Fruit fly (Drosophila melanogaster) whole organism, embryonic: ENCODE results near the gene CG11617.
A peak's percentile ranks its signal among the peaks of the same experiment; 100 is the strongest.

Experiments
- CG10267 ChIP-seq: fragments of 200-800 bp; sonication (Bioruptor generic); optimal IDR thresholded peaks from 2 replicates; lab custom pipeline; 2018; ENCODE audit warnings: missing biosample characterization, mild to moderate bottlenecking, missing genetic modification characterization, moderate library complexity
- CG11085 ChIP-seq: fragments of 200-800 bp; sonication (Bioruptor generic); IDR thresholded peaks from 2 replicates; pipeline ENCODE4 v1.3.6; 2022; ENCODE audit warnings: missing biosample characterization, missing genetic modification characterization
- CG11247 ChIP-seq: fragments of 200-800 bp; sonication (Bioruptor generic); IDR thresholded peaks from 2 replicates; pipeline ENCODE4 v1.3.6; 2022; ENCODE audit warnings: missing biosample characterization, missing genetic modification characterization
- CG11504 ChIP-seq: fragments of 200-800 bp; sonication (Bioruptor generic); optimal IDR thresholded peaks from 3 replicates; lab custom pipeline; 2019; ENCODE audit warnings: missing biosample characterization, mild to moderate bottlenecking, missing genetic modification characterization, moderate library complexity
- CG12219 ChIP-seq: fragments of 200-800 bp; sonication (Bioruptor generic); optimal IDR thresholded peaks from 3 replicates; lab custom pipeline; 2018; ENCODE audit warnings: missing biosample characterization, mild to moderate bottlenecking, missing genetic modification characterization
- CG1233 ChIP-seq: fragments of 200-800 bp; sonication (Bioruptor generic); optimal IDR thresholded peaks from 4 replicates; lab custom pipeline; 2018; ENCODE audit warnings: missing biosample characterization, mild to moderate bottlenecking, missing genetic modification characterization
- CG14050 ChIP-seq: fragments of 200-800 bp; sonication (Bioruptor generic); IDR thresholded peaks from 3 replicates; pipeline ENCODE4 v1.3.6; 2022; ENCODE audit warnings: missing biosample characterization, missing genetic modification characterization
- CG15011 ChIP-seq: fragments of 200-800 bp; sonication (Bioruptor generic); optimal IDR thresholded peaks from 3 replicates; lab custom pipeline; 2018; ENCODE audit warnings: missing biosample characterization, mild to moderate bottlenecking, missing genetic modification characterization
- CG1603 ChIP-seq: fragments of 200-800 bp; sonication (Bioruptor generic); optimal IDR thresholded peaks from 2 replicates; lab custom pipeline; 2019; ENCODE audit warnings: missing biosample characterization, mild to moderate bottlenecking, missing genetic modification characterization, moderate library complexity
- CG16815 ChIP-seq: fragments of 200-800 bp; sonication (Bioruptor generic); optimal IDR thresholded peaks from 3 replicates; lab custom pipeline; 2017; ENCODE audit warnings: missing biosample characterization, mild to moderate bottlenecking, missing genetic modification characterization
- CG16863 ChIP-seq: fragments of 200-800 bp; sonication (Bioruptor generic); optimal IDR thresholded peaks from 3 replicates; lab custom pipeline; 2016; ENCODE audit warnings: missing biosample characterization, missing genetic modification characterization
- CG17359 ChIP-seq: fragments of 200-800 bp; sonication (Bioruptor generic); optimal IDR thresholded peaks from 3 replicates; lab custom pipeline; 2018; ENCODE audit warnings: missing biosample characterization, mild to moderate bottlenecking, missing genetic modification characterization, moderate library complexity
- CG18262 ChIP-seq: fragments of 200-800 bp; optimal IDR thresholded peaks from 3 replicates; lab custom pipeline; 2019; ENCODE audit warnings: missing biosample characterization, mild to moderate bottlenecking, missing genetic modification characterization, moderate library complexity
- CG30020 ChIP-seq: fragments of 200-800 bp; optimal IDR thresholded peaks from 2 replicates; lab custom pipeline; 2019; ENCODE audit warnings: missing biosample characterization, mild to moderate bottlenecking, missing genetic modification characterization, moderate library complexity
- CG31365 ChIP-seq: fragments of 200-800 bp; sonication (Bioruptor generic); optimal IDR thresholded peaks from 2 replicates; lab custom pipeline; 2018; ENCODE audit warnings: missing biosample characterization, mild to moderate bottlenecking, missing genetic modification characterization
- CG3163 ChIP-seq: fragments of 200-800 bp; sonication (Bioruptor generic); optimal IDR thresholded peaks from 3 replicates; lab custom pipeline; 2016; ENCODE audit warnings: missing biosample characterization, missing genetic modification characterization
- CG43689 ChIP-seq: fragments of 200-800 bp; sonication (Bioruptor generic); IDR thresholded peaks from 2 replicates; pipeline ENCODE4 v1.3.6; 2022; ENCODE audit warnings: missing biosample characterization, missing genetic modification characterization
- CG8281 ChIP-seq: fragments of 200-800 bp; sonication (Bioruptor generic); optimal IDR thresholded peaks from 2 replicates; lab custom pipeline; 2018; ENCODE audit warnings: missing biosample characterization, mild to moderate bottlenecking, missing genetic modification characterization, moderate library complexity
- CG8290 ChIP-seq, 3 experiments: fragments of 200-800 bp; sonication (Bioruptor generic); optimal IDR thresholded peaks; 2 replicates each; lab custom pipeline; 2016 to 2019; ENCODE audit warnings: missing biosample characterization in 3 of 3, missing genetic modification characterization in 3 of 3, mild to moderate bottlenecking in 2 of 3, moderate library complexity in 1 of 3
- CG9727 ChIP-seq: fragments of 200-800 bp; sonication (Bioruptor generic); optimal IDR thresholded peaks from 3 replicates; lab custom pipeline; 2017; ENCODE audit warnings: missing biosample characterization, mild to moderate bottlenecking, missing genetic modification characterization
- CG9817 ChIP-seq: fragments of 200-800 bp; sonication (Bioruptor generic); optimal IDR thresholded peaks from 2 replicates; lab custom pipeline; 2018; ENCODE audit warnings: missing biosample characterization, mild to moderate bottlenecking, missing genetic modification characterization, moderate library complexity
- CHES-1-like ChIP-seq: fragments of 200-800 bp; sonication (Bioruptor generic); optimal IDR thresholded peaks from 2 replicates; lab custom pipeline; 2016; ENCODE audit warnings: missing biosample characterization, missing genetic modification characterization
- CrebB ChIP-seq: fragments of 200-800 bp; sonication (Bioruptor generic); optimal IDR thresholded peaks from 3 replicates; lab custom pipeline; 2018; ENCODE audit warnings: missing biosample characterization, mild to moderate bottlenecking, missing genetic modification characterization
- Dp ChIP-seq: fragments of 200-800 bp; sonication (Bioruptor generic); optimal IDR thresholded peaks from 2 replicates; lab custom pipeline; 2018; ENCODE audit warnings: missing biosample characterization, mild to moderate bottlenecking, missing genetic modification characterization, moderate library complexity
- Fer3 ChIP-seq: fragments of 200-800 bp; sonication (Bioruptor generic); optimal IDR thresholded peaks from 2 replicates; lab custom pipeline; 2018; ENCODE audit warnings: missing biosample characterization, mild to moderate bottlenecking, missing genetic modification characterization, moderate library complexity
- HLHmδ ChIP-seq: fragments of 200-800 bp; sonication (Bioruptor generic); optimal IDR thresholded peaks from 2 replicates; lab custom pipeline; 2018; ENCODE audit warnings: missing biosample characterization, mild to moderate bottlenecking, missing genetic modification characterization, moderate library complexity
- HmgD ChIP-seq: fragments of 200-800 bp; sonication (Bioruptor generic); optimal IDR thresholded peaks from 3 replicates; lab custom pipeline; 2016; ENCODE audit warnings: missing biosample characterization, missing genetic modification characterization
- Nf-YC ChIP-seq: fragments of 200-800 bp; optimal IDR thresholded peaks from 3 replicates; lab custom pipeline; 2019; ENCODE audit warnings: missing biosample characterization, mild to moderate bottlenecking, missing genetic modification characterization, moderate library complexity
- PHDP ChIP-seq: fragments of 200-800 bp; sonication (Bioruptor generic); optimal IDR thresholded peaks from 3 replicates; lab custom pipeline; 2018; ENCODE audit warnings: missing biosample characterization, mild to moderate bottlenecking, missing genetic modification characterization, moderate library complexity
- Sry-δ ChIP-seq: fragments of 200-800 bp; sonication (Bioruptor generic); optimal IDR thresholded peaks from 2 replicates; lab custom pipeline; 2016; ENCODE audit warnings: missing biosample characterization, missing genetic modification characterization
- btn ChIP-seq: fragments of 200-800 bp; sonication (Bioruptor generic); optimal IDR thresholded peaks from 2 replicates; lab custom pipeline; 2016; ENCODE audit warnings: missing biosample characterization, missing genetic modification characterization
- croc ChIP-seq: fragments of 200-800 bp; sonication (Bioruptor generic); conservative IDR thresholded peaks from 3 replicates; pipeline ENCODE4 v1.3.6; 2022; ENCODE audit warnings: missing biosample characterization, missing genetic modification characterization
- disco-r ChIP-seq: fragments of 200-800 bp; sonication (Bioruptor generic); optimal IDR thresholded peaks from 2 replicates; lab custom pipeline; 2016; ENCODE audit warnings: missing biosample characterization, missing genetic modification characterization
- dmrt11E ChIP-seq: fragments of 200-800 bp; sonication (Bioruptor generic); optimal IDR thresholded peaks from 3 replicates; lab custom pipeline; 2018; ENCODE audit warnings: missing biosample characterization, mild to moderate bottlenecking, missing genetic modification characterization, moderate library complexity
- fu2 ChIP-seq: fragments of 200-800 bp; sonication (Bioruptor generic); optimal IDR thresholded peaks from 2 replicates; lab custom pipeline; 2016; ENCODE audit warnings: missing biosample characterization, missing genetic modification characterization
- grau ChIP-seq: fragments of 200-800 bp; optimal IDR thresholded peaks from 3 replicates; lab custom pipeline; 2019; ENCODE audit warnings: missing biosample characterization, mild to moderate bottlenecking, missing genetic modification characterization, moderate library complexity
- knrl ChIP-seq: fragments of 200-800 bp; sonication (Bioruptor generic); IDR thresholded peaks from 3 replicates; pipeline ENCODE4 v1.3.6; 2022; ENCODE audit warnings: missing biosample characterization, missing genetic modification characterization; ENCODE audit not compliant: partially characterized antibody
- mld ChIP-seq: fragments of 200-800 bp; sonication (Bioruptor generic); IDR thresholded peaks from 3 replicates; pipeline ENCODE4 v1.3.6; 2022; ENCODE audit warnings: missing biosample characterization, missing genetic modification characterization; ENCODE audit not compliant: partially characterized antibody
- odd ChIP-seq: fragments of 200-800 bp; sonication (Bioruptor generic); optimal IDR thresholded peaks from 2 replicates; lab custom pipeline; 2017; ENCODE audit warnings: missing biosample characterization, mild to moderate bottlenecking, missing genetic modification characterization
- onecut ChIP-seq: fragments of 200-800 bp; sonication (Bioruptor generic); IDR thresholded peaks from 2 replicates; pipeline ENCODE4 v1.3.6; 2022; ENCODE audit warnings: missing biosample characterization, missing genetic modification characterization
- pho ChIP-seq: fragments of 200-800 bp; sonication (Bioruptor generic); optimal IDR thresholded peaks from 2 replicates; lab custom pipeline; 2016; ENCODE audit warnings: missing biosample characterization, missing genetic modification characterization
- phol ChIP-seq: fragments of 200-800 bp; sonication (Bioruptor generic); optimal IDR thresholded peaks from 3 replicates; lab custom pipeline; 2018; ENCODE audit warnings: missing biosample characterization, mild to moderate bottlenecking, missing genetic modification characterization, moderate library complexity
- pita ChIP-seq: fragments of 200-800 bp; sonication (Bioruptor generic); optimal IDR thresholded peaks from 2 replicates; lab custom pipeline; 2017; ENCODE audit warnings: missing biosample characterization, mild to moderate bottlenecking, missing genetic modification characterization
- sd ChIP-seq: fragments of 200-800 bp; sonication (Bioruptor generic); optimal IDR thresholded peaks from 3 replicates; lab custom pipeline; 2018; ENCODE audit warnings: missing biosample characterization, mild to moderate bottlenecking, missing genetic modification characterization, moderate library complexity
- sens ChIP-seq: fragments of 200-800 bp; sonication (Bioruptor generic); peaks from one replicate; lab custom pipeline; 2016; ENCODE audit warnings: missing biosample characterization, missing genetic modification characterization
- usp ChIP-seq: fragments of >200 bp; optimal IDR thresholded peaks from 2 replicates; lab custom pipeline; 2017; ENCODE audit warnings: missing biosample characterization, missing genetic modification characterization
- yki ChIP-seq: fragments of >200 bp; optimal IDR thresholded peaks from 3 replicates; lab custom pipeline; 2018

The CG11617 gene

DNA sequence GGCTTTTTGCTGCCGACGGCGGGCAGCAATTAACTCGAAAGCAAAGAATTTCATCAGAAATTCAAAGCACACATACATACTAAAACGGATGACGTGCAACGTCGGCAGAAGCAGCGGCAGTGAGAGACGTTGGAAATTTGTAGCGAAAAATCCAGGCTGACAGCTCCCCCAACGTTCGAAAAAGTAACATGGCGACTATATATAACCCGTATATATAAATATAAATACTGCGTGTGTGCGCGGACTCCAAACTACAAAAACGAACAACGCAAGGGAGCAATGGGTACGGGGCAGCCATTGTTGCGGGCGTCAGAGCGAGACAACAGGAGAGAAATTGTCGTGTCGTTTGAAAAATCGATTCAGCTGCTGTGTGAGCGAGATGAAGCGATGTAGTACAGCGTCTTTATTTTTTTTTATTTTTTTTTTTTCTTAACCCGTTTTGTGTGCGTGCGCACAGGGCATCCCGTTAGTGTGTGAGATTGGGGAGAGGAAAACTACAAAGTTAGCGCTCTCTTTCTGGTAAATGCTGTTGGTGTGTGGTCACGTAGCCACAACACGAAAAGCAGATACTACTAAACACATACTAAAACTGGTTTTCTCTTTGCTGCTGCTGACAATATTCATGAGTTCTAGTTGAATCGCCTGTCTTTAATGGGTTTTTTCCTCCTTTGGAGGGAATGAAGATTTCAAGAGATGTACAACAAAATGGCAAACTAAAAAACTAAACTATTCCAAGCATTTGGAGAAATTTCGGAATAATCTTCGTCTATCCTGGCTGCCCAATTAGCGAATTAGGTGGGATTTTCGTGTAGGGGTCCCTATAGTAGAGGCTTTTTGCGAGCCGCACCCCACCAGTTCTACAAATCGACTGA, 46.3 kb downstream of the CG11617 start (continued):
- no peak for TF ChIP-seq yki (lab: Kevin White, UChicago)
- peak; percentile 27 for TF ChIP-seq HLHmδ (GFP tag; lab: Kevin White, UChicago)
- TF ChIP-seq CG11504 (tag; lab: Kevin White, UChicago) = peak; percentile 10
- peak; percentile 12 for TF ChIP-seq CG3163 (GFP tag; lab: Kevin White, UChicago)
- TF ChIP-seq CG8290 (GFP tag; optimal IDR thresholded peaks at IDR 0.05; lab: Kevin White, UChicago) = no peak
- TF ChIP-seq CG8290 (tag; optimal IDR thresholded peaks at IDR 0.05; lab: Kevin White, UChicago) = peak in 1 of 2 experiments; percentile 5
- TF ChIP-seq CHES-1-like (GFP tag; lab: Kevin White, UChicago) = peak; percentile 45
- no peak for TF ChIP-seq mld (GFP tag; lab: Robert Waterston, UW)
- TF ChIP-seq HmgD (GFP tag; lab: Kevin White, UChicago) = peak; percentile 7
- TF ChIP-seq CG18262 (tag; lab: Kevin White, UChicago) = no peak
- TF ChIP-seq CG17359 (tag; lab: Kevin White, UChicago) = peak; percentile 91
- TF ChIP-seq croc (GFP tag; lab: Robert Waterston, UW) = no peak; the same call in 2 of the 3 replicates
- peak; percentile 37 for TF ChIP-seq CG9727 (GFP tag; lab: Kevin White, UChicago)
- no peak for TF ChIP-seq odd (GFP tag; lab: Kevin White, UChicago)
- peak; percentile 100 for TF ChIP-seq onecut (GFP tag; lab: Robert Waterston, UW)
- peak; percentile 93 for TF ChIP-seq sens
- peak; percentile 97 for TF ChIP-seq sd
- no peak for TF ChIP-seq CG14050 (GFP tag; lab: Robert Waterston, UW)
- TF ChIP-seq CG11247 (GFP tag; lab: Robert Waterston, UW) = no peak
- no peak for TF ChIP-seq CG8281 (tag; lab: Kevin White, UChicago)
- no peak for TF ChIP-seq fu2
- TF ChIP-seq CrebB (tag; lab: Kevin White, UChicago) = peak; percentile 60
- TF ChIP-seq CG43689 = no peak
- TF ChIP-seq btn (GFP tag; lab: Kevin White, UChicago) = no peak
- no peak for TF ChIP-seq usp (GFP tag; lab: Kevin White, UChicago)
- TF ChIP-seq disco-r (GFP tag; lab: Kevin White, UChicago) = peak; percentile 40
- TF ChIP-seq grau (tag; lab: Kevin White, UChicago) = no peak
- no peak for TF ChIP-seq CG16815 (GFP tag; lab: Kevin White, UChicago)
- no peak for TF ChIP-seq CG30020
- peak; percentile 17 for TF ChIP-seq CG9817

DNA sequence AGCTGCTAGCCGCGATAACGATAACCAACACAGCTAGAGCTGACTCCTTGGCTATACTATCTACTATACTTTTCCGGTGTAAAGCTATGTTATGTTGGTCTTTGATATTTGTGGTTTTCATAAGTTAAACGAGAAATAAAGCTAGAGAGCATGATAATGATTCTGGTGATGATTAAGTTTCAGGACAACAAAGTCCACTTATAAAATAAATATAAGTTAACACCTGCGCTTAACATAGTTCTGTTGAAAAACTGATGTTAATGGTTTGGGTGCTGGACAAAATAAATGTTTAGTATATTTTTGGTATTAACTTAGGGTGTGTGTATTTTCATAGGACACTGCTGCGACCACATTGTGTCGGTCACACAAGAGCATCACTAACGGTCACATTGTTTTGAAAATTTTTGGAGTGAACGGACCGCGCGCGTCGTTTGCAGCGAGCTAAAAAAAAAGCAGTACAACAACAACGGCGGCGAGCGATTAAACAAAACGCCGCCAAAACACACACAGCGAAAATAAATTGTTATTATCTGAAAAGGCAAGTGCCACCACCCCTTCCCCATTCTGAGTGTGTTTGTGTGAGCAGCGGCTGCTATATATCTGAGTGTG, 48.3 kb downstream of the CG11617 start, which contains the start of the genes CG33635 and spen:
CG33635 (minus strand) TSS at position 16 of the 609 bp plus-strand sequence.
spen (plus strand) TSS at position 384 of the 609 bp plus-strand sequence.
- TF ChIP-seq CG1603 (tag; lab: Kevin White, UChicago) = peak; percentile 63
- peak; percentile 26 for TF ChIP-seq CG18262 (tag; lab: Kevin White, UChicago)
- peak; percentile 18 for TF ChIP-seq Fer3 (tag; lab: Kevin White, UChicago)
- peak; percentile 43 for TF ChIP-seq CG1233 (GFP tag; lab: Kevin White, UChicago)
- TF ChIP-seq Dp (GFP tag; lab: Kevin White, UChicago) = peak; percentile 38
- peak; percentile 61 for TF ChIP-seq onecut (GFP tag; lab: Robert Waterston, UW)
- peak; percentile 35 for TF ChIP-seq CG12219 (GFP tag; lab: Kevin White, UChicago)
- no peak for TF ChIP-seq CG11085
- TF ChIP-seq Sry-δ (GFP tag; lab: Kevin White, UChicago) = peak; percentile 51
- TF ChIP-seq CG16863 (GFP tag; lab: Kevin White, UChicago) = no peak
- peak; percentile 29 for TF ChIP-seq pho
- TF ChIP-seq knrl (GFP tag; lab: Robert Waterston, UW) = no peak
- peak; percentile 21 for TF ChIP-seq phol (tag; lab: Kevin White, UChicago)
- TF ChIP-seq Nf-YC = peak; percentile 45
- no peak for TF ChIP-seq CG15011
- TF ChIP-seq dmrt11E (tag; lab: Kevin White, UChicago) = peak; percentile 16
- TF ChIP-seq grau (tag; lab: Kevin White, UChicago) = peak; percentile 38
- TF ChIP-seq CG10267 = peak; percentile 75
- peak; percentile 62 for TF ChIP-seq pita (GFP tag; lab: Kevin White, UChicago)
- TF ChIP-seq CG31365 (tag; lab: Kevin White, UChicago) = peak; percentile 18
- peak; percentile 23 for TF ChIP-seq PHDP (tag; lab: Kevin White, UChicago)
